Worm (Caenorhabditis elegans) whole organism, midembryonic: ENCODE measurements around the gene snt-1.
A peak's percentile ranks its signal among the peaks of the same experiment; 100 is the strongest.

Source experiments
- T22C8.4 ChIP-seq: fragments of 200-800 bp; sonication (Bioruptor generic); IDR thresholded peaks from 2 replicates; pipeline ENCODE4 v1.3.6; 2022; ENCODE audit warnings: missing genetic modification characterization, missing compliant biosample characterization
- cog-1 ChIP-seq: sonication (generic microtip); optimal IDR thresholded peaks from 2 replicates; lab custom pipeline; 2016; ENCODE audit warnings: missing genetic modification characterization, missing compliant biosample characterization
- flt-1 ChIP-seq: fragments of 200-800 bp; sonication (Bioruptor generic); IDR thresholded peaks from 2 replicates; pipeline ENCODE4 v1.3.6; 2022; ENCODE audit warnings: missing genetic modification characterization, missing compliant biosample characterization
- klf-2 ChIP-seq: fragments of 200-800 bp; sonication (Bioruptor generic); conservative IDR thresholded peaks from 2 replicates; pipeline ENCODE4 v1.3.6; 2022; ENCODE audit warnings: missing genetic modification reagents, missing genetic modification characterization, missing compliant biosample characterization
- med-1 ChIP-seq: sonication (generic microtip); optimal IDR thresholded peaks from 2 replicates; lab custom pipeline; 2017; ENCODE audit warnings: missing genetic modification characterization, mild to moderate bottlenecking, missing compliant biosample characterization, antibody characterized with exemption, missing genetic modification reagents; ENCODE audit not compliant: insufficient read depth
- ref-1 ChIP-seq: fragments of 200-800 bp; sonication (Bioruptor generic); conservative IDR thresholded peaks from 2 replicates; pipeline ENCODE4 v1.3.6; 2022; ENCODE audit warnings: missing genetic modification reagents, missing genetic modification characterization, missing compliant biosample characterization
- tab-1 ChIP-seq: fragments of 200-800 bp; sonication (Bioruptor generic); IDR thresholded peaks from 2 replicates; pipeline ENCODE4 v1.3.6; 2022; ENCODE audit warnings: missing genetic modification characterization, missing compliant biosample characterization
- ztf-23 ChIP-seq: fragments of 200-800 bp; sonication (Bioruptor generic); IDR thresholded peaks from 2 replicates; pipeline ENCODE4 v1.3.6; 2022; ENCODE audit warnings: missing genetic modification reagents, missing genetic modification characterization, missing compliant biosample characterization
- ztf-29 ChIP-seq: fragments of 200-800 bp; sonication (Bioruptor generic); IDR thresholded peaks from 2 replicates; pipeline ENCODE4 v1.3.6; 2022; ENCODE audit warnings: missing genetic modification reagents, missing genetic modification characterization, missing compliant biosample characterization

ce11 chrII:6830923-6831322 lies 20.2 kb downstream of the snt-1 start:
- TF ChIP-seq cog-1 (tag; lab: Kevin White, UChicago): no peak
- no peak for TF ChIP-seq flt-1 (GFP tag; lab: Robert Waterston, UW)
- peak; percentile 66; the same call in 1 of the 2 replicates for TF ChIP-seq tab-1 (GFP tag; lab: Robert Waterston, UW)
- TF ChIP-seq ref-1 (GFP tag; lab: Robert Waterston, UW): no peak
- TF ChIP-seq med-1 (GFP tag; lab: Kevin White, UChicago): no peak
- TF ChIP-seq T22C8.4 (GFP tag; lab: Robert Waterston, UW): no peak
- no peak for TF ChIP-seq klf-2 (GFP tag; lab: Robert Waterston, UW)
- TF ChIP-seq ztf-23 (GFP tag; lab: Robert Waterston, UW): 0 out of 2 replicates have a peak, but pooled peaks have one; percentile 47
- TF ChIP-seq ztf-29 (GFP tag; lab: Robert Waterston, UW): no peak
